Worm (Caenorhabditis elegans): ENCODE measurements around the gene cox-6B.

DNA sequence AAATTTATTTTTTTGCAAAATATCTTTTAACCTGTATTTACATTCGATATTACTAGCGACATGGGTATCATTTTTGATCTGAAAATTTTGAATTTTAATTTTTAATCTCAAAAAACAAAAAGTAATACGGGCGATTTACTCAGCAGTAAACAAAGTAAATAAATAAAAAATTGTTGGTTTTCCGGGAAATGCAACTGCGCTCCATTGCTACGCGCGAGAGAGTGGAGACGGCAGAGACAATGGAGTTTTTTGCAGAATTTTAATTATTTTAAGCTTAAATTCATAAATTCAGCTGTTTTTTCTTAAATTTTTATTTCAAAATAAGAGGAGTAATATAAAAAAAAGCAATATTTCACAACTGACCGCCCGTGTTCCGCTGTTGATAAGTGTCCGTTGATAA is 723 bp upstream of the cox-6B start, which contains the start of gene slc-30A9:
- TF ChIP-seq nhr-76 (tag; optimal IDR thresholded peaks at IDR 0.05) (no peak), snpc-4 (tag; optimal IDR thresholded peaks at IDR 0.05) (no peak), nhr-237 (tag; optimal IDR thresholded peaks at IDR 0.05) (no peak), elt-3 (tag; optimal IDR thresholded peaks at IDR 0.05) (no peak), ham-2 (GFP tag; optimal IDR thresholded peaks at IDR 0.05) (no peak), pha-4 (tag; optimal IDR thresholded peaks at IDR 0.05) (peak; percentile 13), unc-62 (GFP tag; optimal IDR thresholded peaks at IDR 0.05) (no peak), hlh-1 (tag; optimal IDR thresholded peaks at IDR 0.05) (no peak), sem-2 (GFP tag; optimal IDR thresholded peaks at IDR 0.05) (no peak), tbx-8 (GFP tag; optimal IDR thresholded peaks at IDR 0.05) (no peak), nhr-12 (tag; optimal IDR thresholded peaks at IDR 0.05) (no peak), flh-1 (GFP tag; optimal IDR thresholded peaks at IDR 0.05) (no peak)

Measured in whole organism, mixed stage, embryonic.